Fruit fly (Drosophila melanogaster): ENCODE results near the gene CG18542.

Gene CG18542

dm6 chr3R:9646104-9646707 is 39.4 kb upstream of the CG18542 start, which contains the start of gene Fst:
Fst (minus strand) TSS chr3R:9646154.
- no peak for TF ChIP-seq pan (optimal IDR thresholded peaks at IDR 0.05)
- TF ChIP-seq Myc (optimal IDR thresholded peaks at IDR 0.05): no peak
- TF ChIP-seq dl (GFP tag; optimal IDR thresholded peaks at IDR 0.05; ENCODE audit: insufficient read depth in 1 of 2, partially characterized antibody in 2 of 2): no peak
- no peak for TF ChIP-seq Hr78 (GFP tag; optimal IDR thresholded peaks at IDR 0.05)
- TF ChIP-seq foxo (GFP tag; optimal IDR thresholded peaks at IDR 0.05): peak in 1 of 2 experiments; percentile 13
- no peak for TF ChIP-seq rgr (GFP tag; optimal IDR thresholded peaks at IDR 0.05)
- no peak for TF ChIP-seq psq (GFP tag; optimal IDR thresholded peaks at IDR 0.05)
- TF ChIP-seq brk (GFP tag; optimal IDR thresholded peaks at IDR 0.05): no peak
- no peak for TF ChIP-seq usp (GFP tag; optimal IDR thresholded peaks at IDR 0.05)
- no peak for TF ChIP-seq dmrt93B (GFP tag; optimal IDR thresholded peaks at IDR 0.05)
- no peak for TF ChIP-seq sage (GFP tag; optimal IDR thresholded peaks at IDR 0.05)
- no peak for TF ChIP-seq dsf (GFP tag; optimal IDR thresholded peaks at IDR 0.05; ENCODE audit: borderline replicate concordance)
- TF ChIP-seq h (GFP tag; optimal IDR thresholded peaks at IDR 0.05): peak; percentile 14
- no peak for TF ChIP-seq Dfd (GFP tag; optimal IDR thresholded peaks at IDR 0.05)
- no peak for TF ChIP-seq lola (GFP tag; optimal IDR thresholded peaks at IDR 0.05)
- no peak for TF ChIP-seq ey (GFP tag; optimal IDR thresholded peaks at IDR 0.05)
- TF ChIP-seq CrebA (GFP tag; optimal IDR thresholded peaks at IDR 0.05; ENCODE audit: borderline replicate concordance): no peak
- TF ChIP-seq Hnf4 (GFP tag; optimal IDR thresholded peaks at IDR 0.05): no peak
- TF ChIP-seq Abd-B (GFP tag; optimal IDR thresholded peaks at IDR 0.05): no peak
- no peak for TF ChIP-seq OdsH (GFP tag; optimal IDR thresholded peaks at IDR 0.05)
- peak; percentile 19 for TF ChIP-seq fru (GFP tag; optimal IDR thresholded peaks at IDR 0.05)
- TF ChIP-seq CG9705 (GFP tag; optimal IDR thresholded peaks at IDR 0.05): no peak
- TF ChIP-seq Dif (GFP tag; optimal IDR thresholded peaks at IDR 0.05; ENCODE audit: partially characterized antibody): no peak
- no peak for TF ChIP-seq HLH106 (tag; optimal IDR thresholded peaks at IDR 0.05)
- no peak for TF ChIP-seq woc (GFP tag; optimal IDR thresholded peaks at IDR 0.05)
- TF ChIP-seq Vsx2 (GFP tag; optimal IDR thresholded peaks at IDR 0.05; ENCODE audit: partially characterized antibody): no peak
- TF ChIP-seq Rel (GFP tag; optimal IDR thresholded peaks at IDR 0.05): no peak
- peak; percentile 5 for TF ChIP-seq Rel (tag; optimal IDR thresholded peaks at IDR 0.05)
- no peak for TF ChIP-seq jim (GFP tag; optimal IDR thresholded peaks at IDR 0.05)

- no peak for TF ChIP-seq CrebA (GFP tag; optimal IDR thresholded peaks at IDR 0.05; ENCODE audit: borderline replicate concordance)
- no peak for TF ChIP-seq rgr (GFP tag; optimal IDR thresholded peaks at IDR 0.05)
- TF ChIP-seq HLH106 (tag; optimal IDR thresholded peaks at IDR 0.05): no peak
- TF ChIP-seq pan (optimal IDR thresholded peaks at IDR 0.05): no peak
- TF ChIP-seq OdsH (GFP tag; optimal IDR thresholded peaks at IDR 0.05): no peak
- no peak for TF ChIP-seq GATAd (GFP tag; optimal IDR thresholded peaks at IDR 0.05)
- TF ChIP-seq Hnf4 (GFP tag; optimal IDR thresholded peaks at IDR 0.05): no peak
- no peak for TF ChIP-seq Dif (GFP tag; optimal IDR thresholded peaks at IDR 0.05; ENCODE audit: partially characterized antibody)
- TF ChIP-seq CG9705 (GFP tag; optimal IDR thresholded peaks at IDR 0.05): no peak
- TF ChIP-seq CG32264 (GFP tag; optimal IDR thresholded peaks at IDR 0.05): no peak
- no peak for TF ChIP-seq ey (GFP tag; optimal IDR thresholded peaks at IDR 0.05)
Measured at dm6 chr3R:9665405-9665804, 20.2 kb upstream of the CG18542 start.

- TF ChIP-seq tai (GFP tag; optimal IDR thresholded peaks at IDR 0.05): no peak
- TF ChIP-seq Mio (GFP tag; optimal IDR thresholded peaks at IDR 0.05): no peak
- no peak for TF ChIP-seq sage (GFP tag; optimal IDR thresholded peaks at IDR 0.05)
- TF ChIP-seq rgr (GFP tag; optimal IDR thresholded peaks at IDR 0.05): no peak
- no peak for TF ChIP-seq OdsH (GFP tag; optimal IDR thresholded peaks at IDR 0.05)
Measured at dm6 chr3R:9673207-9673606, 12.4 kb upstream of the CG18542 start.

- TF ChIP-seq Myc (optimal IDR thresholded peaks at IDR 0.05) (no peak), jim (GFP tag; optimal IDR thresholded peaks at IDR 0.05) (no peak), tai (GFP tag; optimal IDR thresholded peaks at IDR 0.05) (no peak), N (GFP tag; optimal IDR thresholded peaks at IDR 0.05) (no peak), h (GFP tag; optimal IDR thresholded peaks at IDR 0.05) (no peak), dl (GFP tag; optimal IDR thresholded peaks at IDR 0.05; ENCODE audit: insufficient read depth in 1 of 2, partially characterized antibody in 2 of 2) (no peak), CrebA (GFP tag; optimal IDR thresholded peaks at IDR 0.05; ENCODE audit: borderline replicate concordance) (no peak)
Measured at dm6 chr3R:9674196-9674693, 11.3 kb upstream of the CG18542 start, which contains the start of gene Dhc1. Dhc1 (minus strand) TSS chr3R:9674643.

Measured in whole organism, wandering third instar larva.